Worm (Caenorhabditis elegans) whole organism, late embryonic: ENCODE measurements around the gene col-185.

ENCODE experiments used
- C08G9.2 ChIP-seq: sonication (generic microtip); optimal IDR thresholded peaks from 2 replicates; lab custom pipeline; 2016; ENCODE audit warnings: mild to moderate bottlenecking, missing genetic modification characterization, moderate library complexity, missing compliant biosample characterization
- C38D4.7 ChIP-seq: fragments of 200-800 bp; sonication (Bioruptor generic); optimal IDR thresholded peaks from 2 replicates; lab custom pipeline; 2018; ENCODE audit warnings: mild to moderate bottlenecking, missing genetic modification characterization, moderate library complexity, missing compliant biosample characterization
- F13H6.1 ChIP-seq: sonication (generic microtip); optimal IDR thresholded peaks from 2 replicates; lab custom pipeline; 2016; ENCODE audit warnings: missing genetic modification characterization, missing compliant biosample characterization
- K09A11.1 ChIP-seq: sonication (generic microtip); optimal IDR thresholded peaks from 2 replicates; lab custom pipeline; 2017; ENCODE audit warnings: antibody characterized with exemption, mild to moderate bottlenecking, missing genetic modification characterization, missing compliant biosample characterization; ENCODE audit not compliant: insufficient read depth
- Y22D7AL.16 ChIP-seq: sonication (generic microtip); optimal IDR thresholded peaks from 2 replicates; lab custom pipeline; 2016; ENCODE audit warnings: missing genetic modification characterization, missing compliant biosample characterization
- ahr-1 ChIP-seq: sonication (generic microtip); optimal IDR thresholded peaks from 2 replicates; lab custom pipeline; 2016; ENCODE audit warnings: missing genetic modification characterization, missing compliant biosample characterization
- ama-1 ChIP-seq: fragments of 150-350 bp; optimal IDR thresholded peaks from 2 replicates; lab custom pipeline; 2014
- ceh-14 ChIP-seq: sonication (generic microtip); optimal IDR thresholded peaks from 2 replicates; lab custom pipeline; 2016; ENCODE audit warnings: missing genotype, missing genetic modification characterization, missing compliant biosample characterization
- ceh-2 ChIP-seq: sonication (generic microtip); optimal IDR thresholded peaks from 2 replicates; lab custom pipeline; 2016; ENCODE audit warnings: missing genotype, missing genetic modification characterization, missing compliant biosample characterization
- ceh-24 ChIP-seq: sonication (generic microtip); optimal IDR thresholded peaks from 2 replicates; lab custom pipeline; 2016; ENCODE audit warnings: mild to moderate bottlenecking, missing genetic modification characterization, missing compliant biosample characterization
- ceh-30 ChIP-seq: fragments of 150-350 bp; optimal IDR thresholded peaks from 2 replicates; lab custom pipeline; 2014; ENCODE audit warnings: missing biosample characterization, missing genetic modification characterization
- ceh-31 ChIP-seq: sonication (generic microtip); optimal IDR thresholded peaks from 2 replicates; lab custom pipeline; 2016; ENCODE audit warnings: missing genetic modification characterization, missing compliant biosample characterization
- ceh-34 ChIP-seq: sonication (generic microtip); optimal IDR thresholded peaks from 2 replicates; lab custom pipeline; 2016; ENCODE audit warnings: mild to moderate bottlenecking, missing genetic modification characterization, missing compliant biosample characterization
- ceh-45 ChIP-seq: fragments of 200-800 bp; sonication (Bioruptor generic); IDR thresholded peaks from 2 replicates; pipeline ENCODE4 v1.3.6; 2022; ENCODE audit warnings: missing genetic modification reagents, missing genetic modification characterization, missing compliant biosample characterization
- ceh-48 ChIP-seq: sonication (generic microtip); optimal IDR thresholded peaks from 2 replicates; lab custom pipeline; 2016; ENCODE audit warnings: missing genetic modification characterization, inconsistent platforms, missing compliant biosample characterization
- ceh-6 ChIP-seq: fragments of 200-800 bp; sonication (Bioruptor generic); optimal IDR thresholded peaks from 2 replicates; lab custom pipeline; 2018; ENCODE audit warnings: mild to moderate bottlenecking, missing genetic modification characterization, missing compliant biosample characterization
- che-1 ChIP-seq: sonication (generic microtip); optimal IDR thresholded peaks from 2 replicates; lab custom pipeline; 2016; ENCODE audit warnings: mild to moderate bottlenecking, missing genetic modification characterization, missing compliant biosample characterization
- dmd-4 ChIP-seq: sonication (generic microtip); optimal IDR thresholded peaks from 2 replicates; lab custom pipeline; 2016; ENCODE audit warnings: borderline replicate concordance, missing genetic modification characterization, missing compliant biosample characterization
- dve-1 ChIP-seq: sonication (generic microtip); optimal IDR thresholded peaks from 2 replicates; lab custom pipeline; 2017; ENCODE audit warnings: antibody characterized with exemption, mild to moderate bottlenecking, missing genetic modification characterization, missing compliant biosample characterization
- elt-2 ChIP-seq: sonication (generic microtip); optimal IDR thresholded peaks from 2 replicates; lab custom pipeline; 2016; ENCODE audit warnings: missing genetic modification reagents, missing genetic modification characterization, missing compliant biosample characterization
- elt-4 ChIP-seq: sonication (generic microtip); optimal IDR thresholded peaks from 2 replicates; lab custom pipeline; 2016; ENCODE audit warnings: missing genetic modification characterization, missing compliant biosample characterization
- ets-4 ChIP-seq: sonication (generic microtip); optimal IDR thresholded peaks from 2 replicates; lab custom pipeline; 2016; ENCODE audit warnings: missing genetic modification characterization, missing compliant biosample characterization
- fax-1 ChIP-seq: sonication (generic microtip); optimal IDR thresholded peaks from 2 replicates; lab custom pipeline; 2016; ENCODE audit warnings: missing genotype, missing genetic modification characterization, missing compliant biosample characterization
- fkh-10 ChIP-seq: fragments of 150-350 bp; optimal IDR thresholded peaks from 2 replicates; lab custom pipeline; 2014; ENCODE audit warnings: missing biosample characterization, missing genetic modification reagents, missing genetic modification characterization
- gmeb-2 ChIP-seq: sonication (generic microtip); optimal IDR thresholded peaks from 2 replicates; lab custom pipeline; 2016; ENCODE audit warnings: missing genetic modification characterization, inconsistent platforms, missing compliant biosample characterization
- hlh-13 ChIP-seq: fragments of 200-800 bp; sonication (Bioruptor generic); optimal IDR thresholded peaks from 2 replicates; lab custom pipeline; 2018; ENCODE audit warnings: mild to moderate bottlenecking, missing genetic modification characterization, missing compliant biosample characterization
- hlh-30 ChIP-seq: sonication (generic microtip); optimal IDR thresholded peaks from 2 replicates; lab custom pipeline; 2017; ENCODE audit warnings: antibody characterized with exemption, missing genetic modification characterization, missing compliant biosample characterization; ENCODE audit not compliant: insufficient read depth
- hlh-6 ChIP-seq: sonication (generic microtip); optimal IDR thresholded peaks from 2 replicates; lab custom pipeline; 2016; ENCODE audit warnings: missing genotype, missing genetic modification characterization, missing compliant biosample characterization
- hlh-8 ChIP-seq: sonication (generic microtip); optimal IDR thresholded peaks from 2 replicates; lab custom pipeline; 2016; ENCODE audit warnings: missing genotype, missing genetic modification characterization, missing compliant biosample characterization
- lim-6 ChIP-seq: sonication (generic microtip); optimal IDR thresholded peaks from 2 replicates; lab custom pipeline; 2016; ENCODE audit warnings: missing genetic modification characterization, missing compliant biosample characterization
- lin-11 ChIP-seq: fragments of 200-800 bp; sonication (Bioruptor generic); optimal IDR thresholded peaks from 2 replicates; lab custom pipeline; 2018; ENCODE audit warnings: mild to moderate bottlenecking, missing genetic modification characterization, missing compliant biosample characterization
- madf-2 ChIP-seq: sonication (generic microtip); optimal IDR thresholded peaks from 2 replicates; lab custom pipeline; 2017; ENCODE audit warnings: missing genetic modification characterization, missing compliant biosample characterization
- nfya-1 ChIP-seq: sonication (generic microtip); optimal IDR thresholded peaks from 2 replicates; lab custom pipeline; 2017; ENCODE audit warnings: missing genetic modification characterization, mild to moderate bottlenecking, missing compliant biosample characterization, antibody characterized with exemption, moderate library complexity
- nhr-11 ChIP-seq: fragments of 150-350 bp; optimal IDR thresholded peaks from 2 replicates; lab custom pipeline; 2014; ENCODE audit warnings: missing biosample characterization, missing genetic modification characterization
- nhr-232 ChIP-seq: sonication (generic microtip); optimal IDR thresholded peaks from 2 replicates; lab custom pipeline; 2016; ENCODE audit warnings: missing genetic modification characterization, missing compliant biosample characterization
- odd-2 ChIP-seq: sonication (generic microtip); optimal IDR thresholded peaks from 2 replicates; lab custom pipeline; 2017; ENCODE audit warnings: antibody characterized with exemption, mild to moderate bottlenecking, missing genetic modification characterization, missing compliant biosample characterization
- pat-9 ChIP-seq: fragments of 200-800 bp; sonication (Bioruptor generic); optimal IDR thresholded peaks from 2 replicates; lab custom pipeline; 2018; ENCODE audit warnings: mild to moderate bottlenecking, missing genetic modification characterization, moderate library complexity, missing compliant biosample characterization
- pha-2 ChIP-seq: sonication (generic microtip); optimal IDR thresholded peaks from 2 replicates; lab custom pipeline; 2017; ENCODE audit warnings: mild to moderate bottlenecking, missing genetic modification characterization, missing compliant biosample characterization
- pqm-1 ChIP-seq: sonication (generic microtip); optimal IDR thresholded peaks from 2 replicates; lab custom pipeline; 2016; ENCODE audit warnings: missing genetic modification characterization, missing compliant biosample characterization
- ref-2 ChIP-seq: sonication (generic microtip); optimal IDR thresholded peaks from 2 replicates; lab custom pipeline; 2016; ENCODE audit warnings: missing genetic modification characterization, missing compliant biosample characterization
- rnt-1 ChIP-seq: sonication (generic microtip); optimal IDR thresholded peaks from 2 replicates; lab custom pipeline; 2016; ENCODE audit warnings: missing genetic modification characterization, missing compliant biosample characterization
- sdc-2 ChIP-seq: sonication (generic microtip); optimal IDR thresholded peaks from 2 replicates; lab custom pipeline; 2016; ENCODE audit warnings: missing genotype, missing genetic modification characterization, missing compliant biosample characterization
- sox-2 ChIP-seq: fragments of 200-800 bp; sonication (Bioruptor generic); IDR thresholded peaks from 2 replicates; pipeline ENCODE4 v1.3.6; 2022; ENCODE audit warnings: missing genetic modification reagents, missing genetic modification characterization, missing compliant biosample characterization
- syd-9 ChIP-seq: sonication (generic microtip); optimal IDR thresholded peaks from 2 replicates; lab custom pipeline; 2016; ENCODE audit warnings: mild to moderate bottlenecking, missing genetic modification characterization, moderate library complexity, missing compliant biosample characterization
- tbx-2 ChIP-seq: sonication (generic microtip); optimal IDR thresholded peaks from 2 replicates; lab custom pipeline; 2016; ENCODE audit warnings: missing genetic modification characterization, missing compliant biosample characterization
- tbx-7 ChIP-seq: sonication (generic microtip); optimal IDR thresholded peaks from 2 replicates; lab custom pipeline; 2016; ENCODE audit warnings: missing genotype, missing genetic modification characterization, missing compliant biosample characterization
- unc-3 ChIP-seq, 2 experiments: fragments of 200-800 bp in 1 of 2; sonication (Bioruptor generic) in 1 of 2; sonication (generic microtip) in 1 of 2; conservative IDR thresholded peaks in 1 of 2; optimal IDR thresholded peaks in 1 of 2; 2 replicates each; pipeline versions ENCODE4 v1.3.6 to Lab custom; 2016 to 2022; ENCODE audit warnings: missing compliant biosample characterization in 2 of 2, missing genetic modification characterization in 2 of 2, missing genetic modification reagents in 1 of 2
- unc-42 ChIP-seq: sonication (generic microtip); optimal IDR thresholded peaks from 2 replicates; lab custom pipeline; 2016; ENCODE audit warnings: missing genotype, missing genetic modification characterization, missing compliant biosample characterization
- unc-86 ChIP-seq: sonication (generic microtip); optimal IDR thresholded peaks from 2 replicates; lab custom pipeline; 2016; ENCODE audit warnings: missing genetic modification characterization, missing compliant biosample characterization

The col-185 gene

DNA sequence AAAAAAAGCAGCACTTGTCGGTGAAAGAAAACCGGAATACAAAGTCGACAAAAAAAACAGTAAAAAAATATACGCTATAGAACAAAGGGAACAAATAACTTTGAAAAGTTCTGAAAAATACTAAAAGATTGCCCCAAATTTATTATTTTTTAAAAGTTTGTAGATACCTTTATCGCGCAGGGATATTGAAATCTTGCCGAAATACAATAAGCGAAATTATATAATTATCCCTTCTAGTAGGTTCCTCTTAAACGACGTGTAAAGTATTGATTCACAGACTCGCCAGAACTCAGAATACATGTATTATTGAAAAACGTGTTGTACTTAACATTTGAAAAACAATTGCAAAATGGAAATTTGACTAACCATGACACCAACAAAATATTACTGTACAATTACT, 3.5 kb upstream of the col-185 start:
- peak; percentile 5 for TF ChIP-seq rnt-1 (tag; lab: Kevin White, UChicago)
- TF ChIP-seq unc-42 = peak; percentile 61
- peak; percentile 55 for TF ChIP-seq ceh-48
- no peak for TF ChIP-seq ceh-24
- TF ChIP-seq ceh-31 (tag; lab: Kevin White, UChicago) = peak; percentile 65
- TF ChIP-seq ceh-2 (tag; lab: Kevin White, UChicago) = peak; percentile 0
- TF ChIP-seq elt-2 (tag; lab: Kevin White, UChicago) = peak; percentile 19
- peak; percentile 98 for TF ChIP-seq sdc-2
- TF ChIP-seq ref-2 (tag; lab: Kevin White, UChicago) = peak; percentile 24
- peak; percentile 13 for TF ChIP-seq nfya-1 (tag; lab: Kevin White, UChicago)
- TF ChIP-seq ceh-45 (GFP tag; lab: Robert Waterston, UW) = no peak
- TF ChIP-seq ahr-1 (tag; lab: Kevin White, UChicago) = no peak
- no peak for TF ChIP-seq ets-4 (tag; lab: Kevin White, UChicago)
- TF ChIP-seq hlh-8 (tag; lab: Kevin White, UChicago) = no peak
- TF ChIP-seq pha-2 (tag; lab: Kevin White, UChicago) = no peak
- no peak for TF ChIP-seq fax-1

DNA sequence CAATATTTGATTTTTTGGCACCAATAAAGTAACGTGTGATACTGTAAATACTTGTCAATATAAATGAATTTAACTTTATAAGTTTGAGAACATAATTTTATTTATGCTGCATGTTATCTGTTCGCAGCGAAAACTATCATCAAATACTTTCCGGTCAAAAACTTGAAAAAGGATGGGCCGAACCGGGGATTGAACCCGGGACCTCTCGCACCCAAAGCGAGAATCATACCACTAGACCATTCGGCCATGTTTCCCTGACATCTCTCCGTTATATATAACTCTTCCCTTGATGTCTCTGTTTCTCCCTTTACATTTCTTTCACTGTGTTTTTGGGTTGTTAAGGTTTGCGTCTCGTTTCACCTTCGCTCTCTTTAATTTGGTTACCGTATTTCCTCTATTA, 899 bp upstream of the col-185 start:
- peak; percentile 78 for TF ChIP-seq elt-2 (tag; lab: Kevin White, UChicago)
- TF ChIP-seq hlh-6 (tag; lab: Kevin White, UChicago) = peak; percentile 78
- peak; percentile 70 for TF ChIP-seq nhr-232 (tag; lab: Kevin White, UChicago)
- TF ChIP-seq nhr-11 (tag; lab: Kevin White, UChicago) = no peak
- TF ChIP-seq ceh-30 (tag; lab: Kevin White, UChicago) = peak; percentile 4
- peak; percentile 79 for TF ChIP-seq gmeb-2 (tag; lab: Kevin White, UChicago)
- TF ChIP-seq unc-86 = peak; percentile 72
- peak; percentile 60; the same call in 1 of the 2 replicates for TF ChIP-seq ceh-45 (GFP tag; lab: Robert Waterston, UW)
- peak; percentile 23 for TF ChIP-seq ceh-31 (tag; lab: Kevin White, UChicago)
- no peak for TF ChIP-seq elt-4 (tag; lab: Kevin White, UChicago)
- peak; percentile 67 for TF ChIP-seq C08G9.2
- peak; percentile 52 for TF ChIP-seq F13H6.1 (tag; lab: Kevin White, UChicago)
- peak; percentile 24 for TF ChIP-seq dve-1 (tag; lab: Kevin White, UChicago)
- peak; percentile 63 for TF ChIP-seq nfya-1 (tag; lab: Kevin White, UChicago)
- no peak for TF ChIP-seq ets-4 (tag; lab: Kevin White, UChicago)
- TF ChIP-seq tbx-2 (tag; lab: Kevin White, UChicago) = peak; percentile 70
- peak; percentile 64 for TF ChIP-seq pat-9 (tag; lab: Kevin White, UChicago)
- TF ChIP-seq unc-3 (GFP tag; conservative IDR thresholded peaks at IDR 0.05; lab: Robert Waterston, UW) = peak; percentile 67
- peak; percentile 71 for TF ChIP-seq unc-3 (tag; optimal IDR thresholded peaks at IDR 0.05; lab: Kevin White, UChicago)
- peak; percentile 41 for TF ChIP-seq hlh-30
- TF ChIP-seq odd-2 (tag; lab: Kevin White, UChicago) = peak; percentile 56
- TF ChIP-seq C38D4.7 (GFP tag; lab: Kevin White, UChicago) = peak; percentile 79
- peak; percentile 78 for TF ChIP-seq sox-2 (GFP tag; lab: Robert Waterston, UW)
- peak; percentile 54 for TF ChIP-seq ahr-1 (tag; lab: Kevin White, UChicago)
- peak; percentile 48 for TF ChIP-seq ceh-48
- TF ChIP-seq ceh-24 = peak; percentile 55
- TF ChIP-seq sdc-2 = peak; percentile 94
- peak; percentile 46 for TF ChIP-seq K09A11.1
- no peak for TF ChIP-seq dmd-4 (tag; lab: Kevin White, UChicago)
- peak; percentile 42 for TF ChIP-seq hlh-13 (GFP tag; lab: Kevin White, UChicago)
- TF ChIP-seq syd-9 (tag; lab: Kevin White, UChicago) = peak; percentile 60
- peak; percentile 4 for TF ChIP-seq tbx-7 (tag; lab: Kevin White, UChicago)
- TF ChIP-seq Y22D7AL.16 (tag; lab: Kevin White, UChicago) = peak; percentile 57
- no peak for TF ChIP-seq ama-1 (lab: Kevin White, UChicago)
- peak; percentile 23 for TF ChIP-seq ceh-34
- TF ChIP-seq pqm-1 = no peak
- TF ChIP-seq madf-2 (tag; lab: Kevin White, UChicago) = peak; percentile 72
- peak; percentile 85 for TF ChIP-seq ceh-6 (GFP tag; lab: Kevin White, UChicago)
- peak; percentile 64 for TF ChIP-seq lin-11 (tag; lab: Kevin White, UChicago)
- TF ChIP-seq lim-6 = no peak
- peak; percentile 76 for TF ChIP-seq che-1 (tag; lab: Kevin White, UChicago)
- TF ChIP-seq ceh-14 (tag; lab: Kevin White, UChicago) = peak; percentile 68
- peak; percentile 57 for TF ChIP-seq rnt-1 (tag; lab: Kevin White, UChicago)
- no peak for TF ChIP-seq fkh-10 (GFP tag; lab: Kevin White, UChicago)
- peak; percentile 42 for TF ChIP-seq ceh-2 (tag; lab: Kevin White, UChicago)
